Fruit fly (Drosophila melanogaster) whole organism, adult: ENCODE data around the gene CG15602.

Experiments
- CG11617 ChIP-seq: fragments of 200-800 bp; sonication (Bioruptor generic); optimal IDR thresholded peaks from 2 replicates; lab custom pipeline; 2017; ENCODE audit warnings: mild to moderate bottlenecking, missing biosample characterization, missing genetic modification reagents, missing genetic modification characterization
- CG12768 ChIP-seq: fragments of 200-800 bp; sonication (Bioruptor generic); optimal IDR thresholded peaks from 2 replicates; lab custom pipeline; 2017; ENCODE audit warnings: missing biosample characterization, missing genetic modification characterization, mild to moderate bottlenecking, moderate library complexity, missing genetic modification reagents
- CG14711 ChIP-seq: fragments of 200-800 bp; sonication (Bioruptor generic); optimal IDR thresholded peaks from 2 replicates; lab custom pipeline; 2018; ENCODE audit warnings: missing biosample characterization, mild to moderate bottlenecking, missing genetic modification characterization, moderate library complexity
- CG1620 ChIP-seq: fragments of 200-800 bp; sonication (Bioruptor generic); optimal IDR thresholded peaks from 2 replicates; lab custom pipeline; 2016; ENCODE audit warnings: missing biosample characterization, missing genetic modification characterization
- CG33017 ChIP-seq: fragments of 200-800 bp; sonication (Bioruptor generic); optimal IDR thresholded peaks from 2 replicates; lab custom pipeline; 2018; ENCODE audit warnings: missing biosample characterization, mild to moderate bottlenecking, missing genetic modification characterization, moderate library complexity
- CG5204 ChIP-seq: fragments of 200-800 bp; sonication (Bioruptor generic); optimal IDR thresholded peaks from 2 replicates; lab custom pipeline; 2016; ENCODE audit warnings: missing biosample characterization, missing genetic modification characterization
- CG7045 ChIP-seq: fragments of 200-800 bp; sonication (Bioruptor generic); optimal IDR thresholded peaks from 2 replicates; lab custom pipeline; 2017; ENCODE audit warnings: missing biosample characterization, mild to moderate bottlenecking, missing genetic modification characterization
- CG7101 ChIP-seq: fragments of 200-800 bp; sonication (Bioruptor generic); optimal IDR thresholded peaks from 2 replicates; lab custom pipeline; 2018; ENCODE audit warnings: missing biosample characterization, mild to moderate bottlenecking, missing genetic modification characterization, moderate library complexity
- Clk ChIP-seq: fragments of 200-800 bp; sonication (Bioruptor generic); optimal IDR thresholded peaks from 2 replicates; lab custom pipeline; 2017; ENCODE audit warnings: missing biosample characterization, missing genetic modification characterization
- Crg-1 ChIP-seq: fragments of 200-800 bp; sonication (Bioruptor generic); optimal IDR thresholded peaks from 2 replicates; lab custom pipeline; 2016; ENCODE audit warnings: missing biosample characterization, missing genetic modification characterization
- Hr96 ChIP-seq: fragments of 200-800 bp; sonication (Bioruptor generic); optimal IDR thresholded peaks from 2 replicates; lab custom pipeline; 2016; ENCODE audit warnings: missing biosample characterization, missing genetic modification characterization
- Mnt ChIP-seq: fragments of 200-800 bp; sonication (Bioruptor generic); optimal IDR thresholded peaks from 2 replicates; lab custom pipeline; 2016; ENCODE audit warnings: missing biosample characterization, mild to moderate bottlenecking, missing genetic modification characterization
- bab1 ChIP-seq: fragments of 200-800 bp; sonication (Bioruptor generic); optimal IDR thresholded peaks from 3 replicates; lab custom pipeline; 2019; ENCODE audit warnings: missing biosample characterization, mild to moderate bottlenecking, missing genetic modification characterization, moderate library complexity
- cic ChIP-seq: fragments of 200-800 bp; sonication (Bioruptor generic); optimal IDR thresholded peaks from 2 replicates; lab custom pipeline; 2017; ENCODE audit warnings: missing biosample characterization, mild to moderate bottlenecking, missing genetic modification characterization, moderate library complexity
- cnc ChIP-seq, 2 experiments: fragments of >200 bp; optimal IDR thresholded peaks; 2 replicates each; lab custom pipeline; 2017
- kay ChIP-seq: fragments of 200-800 bp; sonication (Bioruptor generic); peaks from one replicate; lab custom pipeline; 2016; ENCODE audit warnings: missing biosample characterization, missing genetic modification characterization, borderline replicate concordance
- ovo ChIP-seq: fragments of 200-800 bp; sonication (Bioruptor generic); optimal IDR thresholded peaks from 2 replicates; lab custom pipeline; 2016; ENCODE audit warnings: missing biosample characterization, missing genetic modification characterization
- pad ChIP-seq: fragments of 200-800 bp; sonication (Bioruptor generic); optimal IDR thresholded peaks from 3 replicates; lab custom pipeline; 2017; ENCODE audit warnings: missing biosample characterization, missing genetic modification characterization, mild to moderate bottlenecking, moderate library complexity, missing genetic modification reagents
- tj ChIP-seq: fragments of 200-800 bp; sonication (Bioruptor generic); optimal IDR thresholded peaks from 3 replicates; lab custom pipeline; 2017; ENCODE audit warnings: missing biosample characterization, mild to moderate bottlenecking, missing genetic modification characterization, moderate library complexity
- toe ChIP-seq: fragments of 200-800 bp; sonication (Bioruptor generic); optimal IDR thresholded peaks from 2 replicates; lab custom pipeline; 2016; ENCODE audit warnings: missing biosample characterization, missing genetic modification characterization

The CG15602 gene

DNA sequence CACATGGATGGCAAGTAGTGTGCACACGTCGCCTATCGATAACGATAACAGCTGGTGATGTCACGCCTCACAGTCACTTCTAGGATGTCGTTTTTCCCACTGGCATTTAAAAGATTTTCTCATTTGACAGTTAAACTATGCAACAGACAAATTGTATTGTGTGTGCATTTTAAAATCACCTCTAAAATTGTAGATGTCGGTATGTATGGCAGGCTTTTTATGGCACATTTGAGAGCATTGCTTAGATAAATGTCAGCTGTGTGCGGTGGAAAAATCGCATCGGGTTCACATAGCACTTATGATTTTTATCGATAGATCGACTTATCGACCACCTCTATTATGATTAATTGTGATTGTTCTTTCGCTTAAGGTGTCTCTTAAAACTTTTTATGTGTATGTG lies 44.9 kb downstream of the CG15602 start, which contains the start of the genes ArgRS and CG8578:
ArgRS (minus strand) TSS at position 7 of the 400 bp plus-strand sequence.
CG8578 (plus strand) TSS at position 338 of the 400 bp plus-strand sequence.
- TF ChIP-seq CG11617 (GFP tag; lab: Kevin White, UChicago) (peak; percentile 70), CG14711 (peak; percentile 22), bab1 (GFP tag; lab: Kevin White, UChicago) (peak; percentile 53), Hr96 (GFP tag; lab: Kevin White, UChicago) (no peak), CG7045 (GFP tag; lab: Kevin White, UChicago) (no peak), CG1620 (peak; percentile 73), CG7101 (tag; lab: Kevin White, UChicago) (peak; percentile 51), toe (GFP tag; lab: Kevin White, UChicago) (peak; percentile 79), ovo (GFP tag; lab: Kevin White, UChicago) (no peak), cic (GFP tag; lab: Kevin White, UChicago) (peak; percentile 16), CG12768 (GFP tag; lab: Kevin White, UChicago) (peak; percentile 11), pad (peak; percentile 50), Mnt (GFP tag; lab: Kevin White, UChicago) (peak; percentile 88)

dm6 chrX:15849021-15849420 lies 49.8 kb downstream of the CG15602 start, which contains the start of gene sun:
sun (minus strand) TSS chrX:15849258.
- TF ChIP-seq pad (no peak), CG7045 (GFP tag; lab: Kevin White, UChicago) (no peak), CG5204 (GFP tag; lab: Kevin White, UChicago) (no peak), tj (GFP tag; lab: Kevin White, UChicago) (no peak), CG1620 (no peak), cnc (optimal IDR thresholded peaks at IDR 0.05; lab: Kevin White, UChicago) (no peak), Mnt (GFP tag; lab: Kevin White, UChicago) (peak; percentile 16), CG11617 (GFP tag; lab: Kevin White, UChicago) (peak; percentile 24), bab1 (GFP tag; lab: Kevin White, UChicago) (peak; percentile 7), CG7101 (tag; lab: Kevin White, UChicago) (no peak), Clk (GFP tag; lab: Kevin White, UChicago) (no peak), ovo (GFP tag; lab: Kevin White, UChicago) (no peak), CG14711 (no peak), Crg-1 (GFP tag; lab: Kevin White, UChicago) (no peak), CG12768 (GFP tag; lab: Kevin White, UChicago) (no peak), cic (GFP tag; lab: Kevin White, UChicago) (no peak), CG33017 (tag; lab: Kevin White, UChicago) (no peak), toe (GFP tag; lab: Kevin White, UChicago) (no peak), kay (GFP tag; lab: Kevin White, UChicago) (no peak), Hr96 (GFP tag; lab: Kevin White, UChicago) (no peak)
